Fruit fly (Drosophila melanogaster): ENCODE results near the gene FipoQ.

The FipoQ gene

dm6 chr3R:29461846-29462245, 32.7 kb upstream of the FipoQ start (continued):
- TF ChIP-seq net (GFP tag; optimal IDR thresholded peaks at IDR 0.05) (peak; percentile 10), CG11762 (GFP tag; optimal IDR thresholded peaks at IDR 0.05; ENCODE audit: insufficient read depth) (no peak), Ets21C (GFP tag; optimal IDR thresholded peaks at IDR 0.05) (no peak), CG34406 (GFP tag; optimal IDR thresholded peaks at IDR 0.05) (peak; percentile 1), Sox102F (GFP tag; optimal IDR thresholded peaks at IDR 0.05) (no peak), CG8119 (GFP tag; IDR thresholded peaks at IDR 0.05) (no peak), CG1621 (tag; optimal IDR thresholded peaks at IDR 0.05) (no peak), Blimp-1 (GFP tag; optimal IDR thresholded peaks at IDR 0.05) (no peak), CG10631 (GFP tag; optimal IDR thresholded peaks at IDR 0.05) (peak; percentile 23), fd85E (GFP tag; optimal IDR thresholded peaks at IDR 0.05) (no peak), Sox15 (GFP tag; optimal IDR thresholded peaks at IDR 0.05) (no peak)

- no peak for TF ChIP-seq CG8319 (GFP tag; optimal IDR thresholded peaks at IDR 0.05)
- no peak for TF ChIP-seq spab (GFP tag; optimal IDR thresholded peaks at IDR 0.05)
- TF ChIP-seq dac (GFP tag; optimal IDR thresholded peaks at IDR 0.05), result no peak
- TF ChIP-seq net (GFP tag; optimal IDR thresholded peaks at IDR 0.05), result no peak
- no peak for TF ChIP-seq dsx (GFP tag; optimal IDR thresholded peaks at IDR 0.05; ENCODE audit: poor library complexity, severe bottlenecking)
- TF ChIP-seq CG11902 (GFP tag; optimal IDR thresholded peaks at IDR 0.05), result no peak
- no peak for TF ChIP-seq topi (GFP tag; optimal IDR thresholded peaks at IDR 0.05)
- TF ChIP-seq acj6 (GFP tag; optimal IDR thresholded peaks at IDR 0.05), result no peak
- TF ChIP-seq svp (GFP tag), result no peak
- no peak for TF ChIP-seq CG11294 (GFP tag; IDR thresholded peaks at IDR 0.05)
- TF ChIP-seq vri (GFP tag; optimal IDR thresholded peaks at IDR 0.05), result no peak
- no peak for TF ChIP-seq CG10631 (GFP tag; optimal IDR thresholded peaks at IDR 0.05)
- TF ChIP-seq Hr4 (GFP tag; optimal IDR thresholded peaks at IDR 0.05), result no peak
- TF ChIP-seq CG34406 (GFP tag; optimal IDR thresholded peaks at IDR 0.05), result no peak
- TF ChIP-seq ss (GFP tag; optimal IDR thresholded peaks at IDR 0.05), result no peak
Observed at dm6 chr3R:29466759-29467158, 27.8 kb upstream of the FipoQ start.

dm6 chr3R:29470122-29470521, 24.5 kb upstream of the FipoQ start:
- TF ChIP-seq Eip78C (GFP tag) (peak; percentile 63), Sox14 (GFP tag; optimal IDR thresholded peaks at IDR 0.05) (peak; percentile 11), svp (GFP tag) (no peak), CG31627 (GFP tag; optimal IDR thresholded peaks at IDR 0.05) (no peak), CG32006 (GFP tag; optimal IDR thresholded peaks at IDR 0.05) (peak; percentile 16), spab (GFP tag; optimal IDR thresholded peaks at IDR 0.05) (no peak), Hr39 (GFP tag; optimal IDR thresholded peaks at IDR 0.05) (peak; percentile 11), Sox15 (GFP tag; optimal IDR thresholded peaks at IDR 0.05) (no peak), dac (GFP tag; optimal IDR thresholded peaks at IDR 0.05) (no peak), Eip93F (GFP tag; optimal IDR thresholded peaks at IDR 0.05) (no peak), dsx (GFP tag; optimal IDR thresholded peaks at IDR 0.05; ENCODE audit: poor library complexity, severe bottlenecking) (no peak), vri (GFP tag; optimal IDR thresholded peaks at IDR 0.05) (no peak), pdm3 (GFP tag; optimal IDR thresholded peaks at IDR 0.05) (peak; percentile 12), CG15336 (GFP tag; IDR thresholded peaks at IDR 0.05) (no peak), CG8632 (GFP tag; optimal IDR thresholded peaks at IDR 0.05) (no peak), OdsH (GFP tag; optimal IDR thresholded peaks at IDR 0.05) (peak; percentile 6), CG16779 (tag; optimal IDR thresholded peaks at IDR 0.05) (no peak)

dm6 chr3R:29478952-29479538, 15.5 kb upstream of the FipoQ start:
- TF ChIP-seq CG6792 (GFP tag; optimal IDR thresholded peaks at IDR 0.05), result peak; percentile 39
- TF ChIP-seq fd59A (GFP tag; optimal IDR thresholded peaks at IDR 0.05), result no peak
- peak; percentile 80 for TF ChIP-seq topi (GFP tag; optimal IDR thresholded peaks at IDR 0.05)
- TF ChIP-seq lz (GFP tag; optimal IDR thresholded peaks at IDR 0.05), result peak; percentile 74
- peak; percentile 59 for TF ChIP-seq CG15336 (GFP tag; IDR thresholded peaks at IDR 0.05)
- TF ChIP-seq Lpt (GFP tag; optimal IDR thresholded peaks at IDR 0.05), result no peak
- TF ChIP-seq Eip78C (GFP tag), result peak; percentile 79
- peak; percentile 66 for TF ChIP-seq Sox102F (GFP tag; optimal IDR thresholded peaks at IDR 0.05)
- TF ChIP-seq CG10631 (GFP tag; optimal IDR thresholded peaks at IDR 0.05), result peak; percentile 33
- peak; percentile 73 for TF ChIP-seq vri (GFP tag; optimal IDR thresholded peaks at IDR 0.05)
- TF ChIP-seq OdsH (GFP tag; optimal IDR thresholded peaks at IDR 0.05), result peak; percentile 3
- TF ChIP-seq net (GFP tag; optimal IDR thresholded peaks at IDR 0.05), result no peak
- TF ChIP-seq acj6 (GFP tag; optimal IDR thresholded peaks at IDR 0.05), result peak; percentile 14
- peak; percentile 99 for TF ChIP-seq svp (GFP tag)
- TF ChIP-seq Sox14 (GFP tag; optimal IDR thresholded peaks at IDR 0.05), result peak; percentile 51
- peak; percentile 44 for TF ChIP-seq Sox15 (GFP tag; optimal IDR thresholded peaks at IDR 0.05)
- peak; percentile 42 for TF ChIP-seq CG10669 (GFP tag; optimal IDR thresholded peaks at IDR 0.05)
- TF ChIP-seq CG16779 (tag; optimal IDR thresholded peaks at IDR 0.05), result peak; percentile 18
- peak; percentile 67 for TF ChIP-seq Hr39 (GFP tag; optimal IDR thresholded peaks at IDR 0.05)
- TF ChIP-seq CG3032 (tag; optimal IDR thresholded peaks at IDR 0.05), result peak; percentile 42
- TF ChIP-seq CG11294 (GFP tag; IDR thresholded peaks at IDR 0.05), result peak; percentile 50; the same call in 1 of the 2 replicates
- TF ChIP-seq eg (GFP tag; IDR thresholded peaks at IDR 0.05), result peak; percentile 54
- peak; percentile 14 for TF ChIP-seq dsx (GFP tag; optimal IDR thresholded peaks at IDR 0.05; ENCODE audit: poor library complexity, severe bottlenecking)
- peak; percentile 62 for TF ChIP-seq CG8119 (GFP tag; IDR thresholded peaks at IDR 0.05)
- peak; percentile 2 for TF ChIP-seq spab (GFP tag; optimal IDR thresholded peaks at IDR 0.05)
- peak; percentile 52 for TF ChIP-seq Blimp-1 (GFP tag; optimal IDR thresholded peaks at IDR 0.05)
- peak; percentile 36 for TF ChIP-seq Ets21C (GFP tag; optimal IDR thresholded peaks at IDR 0.05)
- TF ChIP-seq CG34406 (GFP tag; optimal IDR thresholded peaks at IDR 0.05), result peak; percentile 63

All from whole organism, prepupa.